Fruit fly (Drosophila melanogaster) whole organism, prepupa: ENCODE data around the gene ND-30.

Experiments used
- Blimp-1 ChIP-seq: fragments of 200-800 bp; sonication (Bioruptor generic); optimal IDR thresholded peaks from 3 replicates; lab custom pipeline; 2017; ENCODE audit warnings: missing biosample characterization, missing genetic modification characterization, mild to moderate bottlenecking, moderate library complexity, missing genetic modification reagents
- CG10631 ChIP-seq: fragments of 200-800 bp; sonication (Bioruptor generic); optimal IDR thresholded peaks from 2 replicates; lab custom pipeline; 2016; ENCODE audit warnings: missing biosample characterization, missing genetic modification characterization
- CG10669 ChIP-seq: fragments of 200-800 bp; sonication (Bioruptor generic); optimal IDR thresholded peaks from 3 replicates; lab custom pipeline; 2018; ENCODE audit warnings: missing biosample characterization, mild to moderate bottlenecking, missing genetic modification characterization, moderate library complexity
- CG11294 ChIP-seq: fragments of 200-800 bp; sonication (Bioruptor generic); IDR thresholded peaks from 2 replicates; pipeline ENCODE4 v1.3.6; 2022; ENCODE audit warnings: missing biosample characterization, missing genetic modification characterization
- CG11762 ChIP-seq: fragments of 200-800 bp; sonication (Bioruptor generic); optimal IDR thresholded peaks from 3 replicates; lab custom pipeline; 2016; ENCODE audit warnings: missing biosample characterization, missing genetic modification characterization; ENCODE audit not compliant: insufficient read depth
- CG15336 ChIP-seq: fragments of 200-800 bp; sonication (Bioruptor generic); IDR thresholded peaks from 2 replicates; pipeline ENCODE4 v1.3.6; 2022; ENCODE audit warnings: missing biosample characterization, missing genetic modification characterization
- CG1621 ChIP-seq: fragments of 200-800 bp; sonication (Bioruptor generic); optimal IDR thresholded peaks from 3 replicates; lab custom pipeline; 2018; ENCODE audit warnings: missing biosample characterization, mild to moderate bottlenecking, missing genetic modification characterization
- CG16779 ChIP-seq: fragments of 200-800 bp; sonication (Bioruptor generic); optimal IDR thresholded peaks from 3 replicates; lab custom pipeline; 2017; ENCODE audit warnings: missing biosample characterization, mild to moderate bottlenecking, missing genetic modification characterization
- CG3032 ChIP-seq: fragments of 200-800 bp; optimal IDR thresholded peaks from 2 replicates; lab custom pipeline; 2019; ENCODE audit warnings: missing biosample characterization, mild to moderate bottlenecking, missing genetic modification characterization, moderate library complexity
- CG31627 ChIP-seq: fragments of 200-800 bp; sonication (Bioruptor generic); optimal IDR thresholded peaks from 3 replicates; lab custom pipeline; 2016; ENCODE audit warnings: missing biosample characterization, missing genetic modification characterization
- CG32006 ChIP-seq: fragments of 200-800 bp; sonication (Bioruptor generic); optimal IDR thresholded peaks from 3 replicates; lab custom pipeline; 2017; ENCODE audit warnings: missing biosample characterization, mild to moderate bottlenecking, missing genetic modification characterization
- CG3919 ChIP-seq: fragments of 200-800 bp; sonication (Bioruptor generic); optimal IDR thresholded peaks from 3 replicates; lab custom pipeline; 2016; ENCODE audit warnings: missing biosample characterization, missing genetic modification characterization
- CG4318 ChIP-seq: fragments of 200-800 bp; sonication (Bioruptor generic); optimal IDR thresholded peaks from 3 replicates; lab custom pipeline; 2017; ENCODE audit warnings: missing biosample characterization, mild to moderate bottlenecking, missing genetic modification characterization
- CG6276 ChIP-seq: fragments of 200-800 bp; sonication (Bioruptor generic); optimal IDR thresholded peaks from 2 replicates; lab custom pipeline; 2017; ENCODE audit warnings: missing biosample characterization, mild to moderate bottlenecking, missing genetic modification characterization
- CG6792 ChIP-seq: fragments of 200-800 bp; sonication (Bioruptor generic); optimal IDR thresholded peaks from 3 replicates; lab custom pipeline; 2016; ENCODE audit warnings: missing biosample characterization, missing genetic modification characterization
- CG6808 ChIP-seq: fragments of 200-800 bp; sonication (Bioruptor generic); optimal IDR thresholded peaks from 3 replicates; lab custom pipeline; 2017; ENCODE audit warnings: missing biosample characterization, missing genetic modification characterization, mild to moderate bottlenecking, moderate library complexity, missing genetic modification reagents
- CG6854 ChIP-seq: fragments of 200-800 bp; sonication (Bioruptor generic); optimal IDR thresholded peaks from 2 replicates; lab custom pipeline; 2017; ENCODE audit warnings: missing biosample characterization, mild to moderate bottlenecking, missing genetic modification characterization
- CG7368 ChIP-seq: fragments of 200-800 bp; sonication (Bioruptor generic); optimal IDR thresholded peaks from 3 replicates; lab custom pipeline; 2016; ENCODE audit warnings: missing biosample characterization, missing genetic modification characterization
- CG8119 ChIP-seq: fragments of 200-800 bp; sonication (Bioruptor generic); IDR thresholded peaks from 3 replicates; pipeline ENCODE4 v1.3.6; 2022; ENCODE audit warnings: missing biosample characterization, missing genetic modification characterization
- CG8319 ChIP-seq: fragments of 200-800 bp; sonication (Bioruptor generic); optimal IDR thresholded peaks from 3 replicates; lab custom pipeline; 2016; ENCODE audit warnings: missing biosample characterization, missing genetic modification characterization
- CG8632 ChIP-seq: fragments of 200-800 bp; sonication (Bioruptor generic); optimal IDR thresholded peaks from 3 replicates; lab custom pipeline; 2016; ENCODE audit warnings: missing biosample characterization, missing genetic modification characterization
- Eip75B ChIP-seq: fragments of 200-800 bp; sonication (Bioruptor generic); optimal IDR thresholded peaks from 3 replicates; lab custom pipeline; 2016; ENCODE audit warnings: missing biosample characterization, missing genetic modification characterization
- Eip78C ChIP-seq: fragments of 200-800 bp; sonication (Bioruptor generic); peaks from one replicate; lab custom pipeline; 2016; ENCODE audit warnings: missing biosample characterization, missing genetic modification characterization
- Eip93F ChIP-seq: fragments of 200-800 bp; sonication (Bioruptor generic); optimal IDR thresholded peaks from 2 replicates; lab custom pipeline; 2016; ENCODE audit warnings: missing biosample characterization, mild to moderate bottlenecking, missing genetic modification characterization
- Ets21C ChIP-seq: fragments of 200-800 bp; sonication (Bioruptor generic); optimal IDR thresholded peaks from 3 replicates; lab custom pipeline; 2016; ENCODE audit warnings: missing biosample characterization, missing genetic modification characterization
- Ets96B ChIP-seq: fragments of 200-800 bp; optimal IDR thresholded peaks from 2 replicates; lab custom pipeline; 2019; ENCODE audit warnings: missing biosample characterization, mild to moderate bottlenecking, missing genetic modification characterization, moderate library complexity
- Gug ChIP-seq: fragments of 200-800 bp; sonication (Bioruptor generic); IDR thresholded peaks from 2 replicates; pipeline ENCODE4 v1.3.6; 2022; ENCODE audit warnings: missing biosample characterization, missing genetic modification characterization
- Hr38 ChIP-seq: sonication (Bioruptor generic); optimal IDR thresholded peaks from 2 replicates; lab custom pipeline; 2016; ENCODE audit warnings: missing biosample characterization, missing genetic modification characterization
- Hr39 ChIP-seq: fragments of 200-800 bp; sonication (Bioruptor generic); optimal IDR thresholded peaks from 2 replicates; lab custom pipeline; 2016; ENCODE audit warnings: missing biosample characterization, missing genetic modification characterization
- Hr4 ChIP-seq: fragments of 200-800 bp; sonication (Bioruptor generic); optimal IDR thresholded peaks from 3 replicates; lab custom pipeline; 2016; ENCODE audit warnings: missing biosample characterization, missing genetic modification characterization
- Lpt ChIP-seq: fragments of 200-800 bp; sonication (Bioruptor generic); optimal IDR thresholded peaks from 3 replicates; lab custom pipeline; 2016; ENCODE audit warnings: missing biosample characterization, missing genetic modification characterization
- Met ChIP-seq: fragments of 200-800 bp; sonication (Bioruptor generic); optimal IDR thresholded peaks from 3 replicates; lab custom pipeline; 2016; ENCODE audit warnings: missing biosample characterization, missing genetic modification characterization
- Sox102F ChIP-seq: fragments of 200-800 bp; sonication (Bioruptor generic); optimal IDR thresholded peaks from 2 replicates; lab custom pipeline; 2016; ENCODE audit warnings: missing biosample characterization, mild to moderate bottlenecking, missing genetic modification characterization
- Sox14 ChIP-seq: fragments of 200-800 bp; sonication (Bioruptor generic); optimal IDR thresholded peaks from 3 replicates; lab custom pipeline; 2016; ENCODE audit warnings: missing biosample characterization, missing genetic modification characterization
- achi ChIP-seq: fragments of 200-800 bp; sonication (Bioruptor generic); optimal IDR thresholded peaks from 3 replicates; lab custom pipeline; 2016; ENCODE audit warnings: missing biosample characterization, missing genetic modification characterization
- acj6 ChIP-seq: fragments of 200-800 bp; sonication (Bioruptor generic); optimal IDR thresholded peaks from 3 replicates; lab custom pipeline; 2016; ENCODE audit warnings: missing biosample characterization, missing genetic modification characterization
- cyc ChIP-seq: fragments of 200-800 bp; sonication (Bioruptor generic); optimal IDR thresholded peaks from 3 replicates; lab custom pipeline; 2016; ENCODE audit warnings: missing biosample characterization, missing genetic modification characterization
- dac ChIP-seq: fragments of 200-800 bp; sonication (Bioruptor generic); optimal IDR thresholded peaks from 2 replicates; lab custom pipeline; 2017; ENCODE audit warnings: missing biosample characterization, mild to moderate bottlenecking, missing genetic modification characterization
- dsx ChIP-seq: fragments of 200-800 bp; optimal IDR thresholded peaks from 3 replicates; lab custom pipeline; 2019; ENCODE audit warnings: missing biosample characterization, mild to moderate bottlenecking, missing genetic modification characterization, moderate library complexity; ENCODE audit not compliant: poor library complexity, severe bottlenecking
- esn ChIP-seq: fragments of 200-800 bp; sonication (Bioruptor generic); optimal IDR thresholded peaks from 2 replicates; lab custom pipeline; 2016; ENCODE audit warnings: missing biosample characterization, mild to moderate bottlenecking, missing genetic modification characterization, moderate library complexity
- fd85E ChIP-seq: fragments of 200-800 bp; sonication (Bioruptor generic); optimal IDR thresholded peaks from 3 replicates; lab custom pipeline; 2016; ENCODE audit warnings: missing biosample characterization, missing genetic modification characterization
- fkh ChIP-seq: fragments of 200-800 bp; sonication (Bioruptor generic); optimal IDR thresholded peaks from 3 replicates; lab custom pipeline; 2017; ENCODE audit warnings: missing biosample characterization, mild to moderate bottlenecking, missing genetic modification characterization, moderate library complexity
- lz ChIP-seq: fragments of 200-800 bp; sonication (Bioruptor generic); optimal IDR thresholded peaks from 3 replicates; lab custom pipeline; 2016; ENCODE audit warnings: missing biosample characterization, missing genetic modification characterization
- net ChIP-seq: fragments of 200-800 bp; sonication (Bioruptor generic); optimal IDR thresholded peaks from 3 replicates; lab custom pipeline; 2016; ENCODE audit warnings: missing biosample characterization, missing genetic modification characterization
- pdm3 ChIP-seq: fragments of 200-800 bp; sonication (Bioruptor generic); optimal IDR thresholded peaks from 3 replicates; lab custom pipeline; 2016; ENCODE audit warnings: missing biosample characterization, missing genetic modification characterization
- salr ChIP-seq, 2 experiments: fragments of 200-800 bp; sonication (Bioruptor generic); optimal IDR thresholded peaks; 3 replicates each; lab custom pipeline; 2016 to 2018; ENCODE audit warnings: missing biosample characterization in 2 of 2, missing genetic modification characterization in 2 of 2, mild to moderate bottlenecking in 1 of 2
- ss ChIP-seq, 2 experiments: fragments of 200-800 bp; sonication (Bioruptor generic); optimal IDR thresholded peaks; 2 replicates in 1 of 2; 3 replicates in 1 of 2; lab custom pipeline; 2017 to 2018; ENCODE audit warnings: mild to moderate bottlenecking in 2 of 2, missing biosample characterization in 2 of 2, missing genetic modification characterization in 2 of 2, moderate library complexity in 1 of 2
- vri ChIP-seq: fragments of 200-800 bp; sonication (Bioruptor generic); optimal IDR thresholded peaks from 3 replicates; lab custom pipeline; 2016; ENCODE audit warnings: missing biosample characterization, mild to moderate bottlenecking, missing genetic modification characterization

Gene ND-30

dm6 chr3L:3194059-3194458 is 34.7 kb upstream of the ND-30 start (continued):
- TF ChIP-seq Blimp-1 (peak; percentile 85), CG8319 (GFP tag; lab: Kevin White, UChicago) (peak; percentile 94), CG7368 (GFP tag; lab: Kevin White, UChicago) (peak; percentile 97), vri (GFP tag; lab: Kevin White, UChicago) (peak; percentile 94), Eip75B (GFP tag; lab: Kevin White, UChicago) (peak; percentile 96), dsx (GFP tag; lab: Kevin White, UChicago) (peak; percentile 93), CG10631 (GFP tag; lab: Kevin White, UChicago) (peak; percentile 98)

dm6 chr3L:3192912-3193311 is 33.5 kb upstream of the ND-30 start, which contains the start of gene Hsp83:
Gene Hsp83, plus strand, starts transcription at chr3L:3192969.
- TF ChIP-seq CG11294 = peak; percentile 53; the same call in 1 of the 2 replicates
- peak; percentile 93 for TF ChIP-seq CG6808 (GFP tag; lab: Kevin White, UChicago)
- peak; percentile 95 for TF ChIP-seq Eip75B (GFP tag; lab: Kevin White, UChicago)
- peak; percentile 89 for TF ChIP-seq CG8319 (GFP tag; lab: Kevin White, UChicago)
- TF ChIP-seq fkh (GFP tag; lab: Kevin White, UChicago) = peak; percentile 82
- peak; percentile 94 for TF ChIP-seq fd85E
- TF ChIP-seq Sox102F = peak; percentile 98
- no peak for TF ChIP-seq CG6276 (GFP tag; lab: Kevin White, UChicago)
- TF ChIP-seq Eip78C (GFP tag; lab: Kevin White, UChicago) = peak; percentile 99
- peak; percentile 72 for TF ChIP-seq Hr4 (GFP tag; lab: Kevin White, UChicago)
- peak; percentile 98 for TF ChIP-seq vri (GFP tag; lab: Kevin White, UChicago)
- peak; percentile 85 for TF ChIP-seq acj6
- peak; percentile 82 for TF ChIP-seq CG3032 (tag; lab: Kevin White, UChicago)
- TF ChIP-seq CG10631 (GFP tag; lab: Kevin White, UChicago) = peak; percentile 77
- peak; percentile 70 for TF ChIP-seq Gug (GFP tag; lab: Robert Waterston, UW)
- peak; percentile 84 for TF ChIP-seq Sox14 (GFP tag; lab: Kevin White, UChicago)
- TF ChIP-seq Ets21C = peak; percentile 76
- TF ChIP-seq CG8632 (GFP tag; lab: Kevin White, UChicago) = peak; percentile 92
- TF ChIP-seq Hr39 (GFP tag; lab: Kevin White, UChicago) = peak; percentile 75
- TF ChIP-seq dac (GFP tag; lab: Kevin White, UChicago) = peak; percentile 68
- peak; percentile 90 for TF ChIP-seq CG6792 (GFP tag; lab: Kevin White, UChicago)
- TF ChIP-seq CG8119 (GFP tag; lab: Robert Waterston, UW) = peak; percentile 82
- peak; percentile 89 for TF ChIP-seq CG1621 (tag; lab: Kevin White, UChicago)
- TF ChIP-seq CG3919 (GFP tag; lab: Kevin White, UChicago) = peak; percentile 96
- TF ChIP-seq cyc = peak; percentile 90
- TF ChIP-seq Lpt (GFP tag; lab: Kevin White, UChicago) = peak; percentile 32
- TF ChIP-seq CG11762 = peak; percentile 82
- peak; percentile 98 for TF ChIP-seq ss (GFP tag; optimal IDR thresholded peaks at IDR 0.05; lab: Kevin White, UChicago)
- no peak for TF ChIP-seq Hr38 (GFP tag; lab: Kevin White, UChicago)
- TF ChIP-seq Met (GFP tag; lab: Kevin White, UChicago) = peak; percentile 94
- TF ChIP-seq CG10669 (GFP tag; lab: Kevin White, UChicago) = peak; percentile 90
- TF ChIP-seq CG31627 = peak; percentile 83
- TF ChIP-seq salr (GFP tag; optimal IDR thresholded peaks at IDR 0.05; lab: Kevin White, UChicago) = peak; percentile 3 to 90
- TF ChIP-seq dsx (GFP tag; lab: Kevin White, UChicago) = peak; percentile 77
- TF ChIP-seq CG6854 = peak; percentile 100
- TF ChIP-seq CG4318 (GFP tag; lab: Kevin White, UChicago) = peak; percentile 34
- TF ChIP-seq Blimp-1 = peak; percentile 91
- TF ChIP-seq CG15336 (GFP tag; lab: Robert Waterston, UW) = peak; percentile 72
- TF ChIP-seq pdm3 (GFP tag; lab: Kevin White, UChicago) = peak; percentile 88
- peak; percentile 89 for TF ChIP-seq Eip93F (GFP tag; lab: Kevin White, UChicago)
- peak; percentile 68 for TF ChIP-seq Ets96B (tag; lab: Kevin White, UChicago)
- TF ChIP-seq achi (GFP tag; lab: Kevin White, UChicago) = peak; percentile 88
- peak; percentile 97 for TF ChIP-seq esn
- TF ChIP-seq CG32006 (GFP tag; lab: Kevin White, UChicago) = peak; percentile 69
- peak; percentile 98 for TF ChIP-seq CG16779 (tag; lab: Kevin White, UChicago)
- TF ChIP-seq CG7368 (GFP tag; lab: Kevin White, UChicago) = peak; percentile 96
- peak; percentile 93 for TF ChIP-seq lz (GFP tag; lab: Kevin White, UChicago)
- peak; percentile 96 for TF ChIP-seq net (GFP tag; lab: Kevin White, UChicago)
